Worm (Caenorhabditis elegans): ENCODE results near the gene Y82E9BL.6.
A peak's percentile ranks its signal among the peaks of the same experiment; 100 is the strongest.

Y82E9BL.6 gene

DNA sequence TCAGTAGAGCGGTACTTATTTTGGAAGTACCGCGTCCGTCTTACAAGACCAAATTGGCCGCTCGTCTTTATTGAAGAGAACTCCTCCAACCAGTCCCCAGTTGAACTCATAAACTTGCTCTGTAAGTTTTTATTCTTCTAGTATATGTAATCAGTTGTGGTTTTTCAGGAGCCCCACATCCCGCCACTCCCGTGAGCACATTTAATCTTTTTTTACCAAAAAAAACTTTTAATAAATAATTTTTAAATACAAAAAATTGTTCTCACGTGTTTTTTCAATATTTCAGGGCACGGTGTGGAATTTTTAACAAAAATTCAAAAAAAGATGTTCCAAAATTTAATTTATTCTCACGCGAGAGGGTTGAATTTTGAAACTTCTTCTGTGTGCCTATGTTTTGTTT is 21.1 kb downstream of the Y82E9BL.6 start, which contains the start of gene fbxa-14:
Gene fbxa-14 (minus strand): TSS at position 101 of the 400 bp plus-strand sequence.
- TF ChIP-seq sma-3 (GFP tag; optimal IDR thresholded peaks at IDR 0.05) = no peak
- no peak for TF ChIP-seq nhr-23 (tag; optimal IDR thresholded peaks at IDR 0.05)
- TF ChIP-seq snpc-4 (tag; optimal IDR thresholded peaks at IDR 0.05) = no peak
- TF ChIP-seq mdl-1 (tag; optimal IDR thresholded peaks at IDR 0.05) = no peak

DNA sequence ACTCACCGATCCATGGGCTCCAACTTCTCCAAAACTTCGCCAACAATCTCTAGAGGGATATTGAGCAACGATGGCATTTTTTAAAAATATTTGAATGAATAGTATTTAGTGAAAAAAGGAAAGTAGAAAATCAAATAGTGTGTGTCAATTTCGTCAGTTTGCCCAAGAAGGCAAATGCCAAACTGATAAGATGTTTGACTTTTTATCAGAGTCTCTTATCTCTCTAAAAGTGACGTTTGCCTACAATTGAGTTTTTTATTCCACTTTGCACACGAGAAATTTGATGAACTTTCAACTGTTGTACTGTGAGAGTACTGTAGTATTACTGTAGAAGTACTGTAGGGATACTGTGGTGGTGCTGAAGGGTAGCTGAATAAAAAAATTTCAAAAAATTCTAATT is 22.0 kb downstream of the Y82E9BL.6 start:
- TF ChIP-seq mab-5 (tag; optimal IDR thresholded peaks at IDR 0.05) (no peak), fos-1 (tag; optimal IDR thresholded peaks at IDR 0.05) (peak; percentile 89), sma-9 (GFP tag; optimal IDR thresholded peaks at IDR 0.05) (peak; percentile 42), sma-9 (tag; optimal IDR thresholded peaks at IDR 0.05) (no peak), crh-2 (tag; optimal IDR thresholded peaks at IDR 0.05) (peak; percentile 1)

DNA sequence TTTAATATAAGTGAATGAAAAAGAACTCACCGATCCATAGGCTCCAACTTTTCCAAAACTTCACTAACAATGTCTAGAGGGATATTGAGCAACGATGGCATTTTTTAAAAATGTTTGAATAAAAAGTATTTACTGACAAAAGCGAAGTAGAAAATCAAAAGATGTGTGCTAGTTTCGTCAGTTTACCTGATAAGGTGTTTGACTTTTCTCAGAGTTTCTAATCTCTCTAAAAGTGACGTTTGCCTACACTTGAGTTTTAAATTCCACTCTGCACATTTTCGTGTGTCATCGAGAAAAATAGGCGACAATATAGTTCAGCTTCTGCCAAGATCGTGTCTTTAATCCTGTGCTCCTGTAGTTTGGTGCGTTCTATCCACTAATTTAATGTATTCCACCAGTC is 24.0 kb downstream of the Y82E9BL.6 start, which contains the start of gene fbxa-15:
Gene fbxa-15 (minus strand): TSS at position 101 of the 400 bp plus-strand sequence.
- TF ChIP-seq unc-39 (tag; optimal IDR thresholded peaks at IDR 0.05) = no peak
- peak; percentile 23 for TF ChIP-seq fos-1 (tag; optimal IDR thresholded peaks at IDR 0.05)
- no peak for TF ChIP-seq C34F6.9 (tag; optimal IDR thresholded peaks at IDR 0.05)
- TF ChIP-seq mbf-1 (tag; optimal IDR thresholded peaks at IDR 0.05) = no peak
- TF ChIP-seq nhr-6 (tag; optimal IDR thresholded peaks at IDR 0.05) = no peak

DNA sequence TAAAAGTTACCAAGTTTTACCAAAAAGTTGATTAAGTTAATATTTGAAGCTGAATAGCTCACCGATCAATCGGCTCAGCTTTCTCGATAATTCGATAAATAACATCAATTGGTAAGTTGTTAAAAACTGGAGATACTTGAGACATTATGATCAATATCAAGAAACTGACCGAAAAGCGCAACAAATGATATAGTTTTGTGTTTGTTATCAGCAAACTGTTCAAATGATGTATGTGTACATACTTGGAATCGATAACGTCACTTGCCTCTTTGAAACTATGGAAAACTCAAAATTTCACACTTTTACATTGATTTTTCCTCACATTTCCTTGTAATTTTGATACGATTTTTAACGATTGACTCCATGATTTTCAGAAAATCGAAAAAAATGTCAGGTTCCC is 30.6 kb downstream of the Y82E9BL.6 start, which contains the start of the genes fbxa-80 and fbxa-19:
Gene fbxa-80 (minus strand): TSS at position 173 of the 400 bp plus-strand sequence.
Gene fbxa-19 (plus strand): TSS at position 364 of the 400 bp plus-strand sequence.
- TF ChIP-seq elt-3 (tag; optimal IDR thresholded peaks at IDR 0.05) = no peak
- no peak for TF ChIP-seq alr-1 (tag; optimal IDR thresholded peaks at IDR 0.05)
- no peak for TF ChIP-seq lin-39 (tag; optimal IDR thresholded peaks at IDR 0.05)
- TF ChIP-seq unc-39 (tag; optimal IDR thresholded peaks at IDR 0.05) = no peak
- TF ChIP-seq fos-1 (tag; optimal IDR thresholded peaks at IDR 0.05) = peak; percentile 78

DNA sequence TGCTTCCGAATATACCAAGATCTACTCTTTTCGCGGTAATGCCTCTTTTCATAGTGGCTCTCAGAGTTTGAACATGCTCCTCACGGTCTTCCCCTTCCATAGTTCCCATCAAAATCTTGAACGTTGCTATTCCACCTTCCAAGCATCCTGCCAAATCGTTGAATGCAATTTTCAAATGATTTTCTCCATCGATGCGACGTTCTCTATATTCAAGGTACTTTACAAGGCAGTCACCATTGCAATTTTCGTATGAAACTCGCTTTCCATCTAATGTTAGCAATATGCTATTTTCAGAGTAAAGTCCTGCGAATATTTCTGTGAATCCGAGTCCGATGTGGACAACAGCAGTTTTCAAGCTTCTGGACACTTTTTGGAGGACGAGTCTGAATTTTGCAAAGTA is 31.3 kb downstream of the Y82E9BL.6 start:
- TF ChIP-seq sma-9 (GFP tag; optimal IDR thresholded peaks at IDR 0.05) (no peak), sma-9 (tag; optimal IDR thresholded peaks at IDR 0.05) (no peak), zag-1 (tag; optimal IDR thresholded peaks at IDR 0.05) (no peak), gmeb-1 (tag; optimal IDR thresholded peaks at IDR 0.05) (no peak), nhr-6 (tag; optimal IDR thresholded peaks at IDR 0.05) (no peak), skn-1 (tag; optimal IDR thresholded peaks at IDR 0.05) (no peak), Y55F3AM.14 (GFP tag; optimal IDR thresholded peaks at IDR 0.05) (no peak), aly-2 (tag; optimal IDR thresholded peaks at IDR 0.05) (no peak), snpc-4 (tag; optimal IDR thresholded peaks at IDR 0.05) (no peak), lin-39 (tag; optimal IDR thresholded peaks at IDR 0.05) (no peak), blmp-1 (tag; optimal IDR thresholded peaks at IDR 0.05; ENCODE audit: insufficient read depth) (no peak), crh-2 (tag; optimal IDR thresholded peaks at IDR 0.05) (no peak), peb-1 (tag; optimal IDR thresholded peaks at IDR 0.05) (no peak), ZK546.5 (tag; optimal IDR thresholded peaks at IDR 0.05) (no peak), ama-1 (optimal IDR thresholded peaks at IDR 0.05) (no peak), ceh-82 (tag; optimal IDR thresholded peaks at IDR 0.05) (no peak), F13H6.1 (tag; optimal IDR thresholded peaks at IDR 0.05) (no peak), mdl-1 (tag; optimal IDR thresholded peaks at IDR 0.05) (no peak), mab-5 (tag; optimal IDR thresholded peaks at IDR 0.05) (no peak), ceh-16 (tag; optimal IDR thresholded peaks at IDR 0.05) (no peak), ztf-11 (tag; optimal IDR thresholded peaks at IDR 0.05) (no peak)

DNA sequence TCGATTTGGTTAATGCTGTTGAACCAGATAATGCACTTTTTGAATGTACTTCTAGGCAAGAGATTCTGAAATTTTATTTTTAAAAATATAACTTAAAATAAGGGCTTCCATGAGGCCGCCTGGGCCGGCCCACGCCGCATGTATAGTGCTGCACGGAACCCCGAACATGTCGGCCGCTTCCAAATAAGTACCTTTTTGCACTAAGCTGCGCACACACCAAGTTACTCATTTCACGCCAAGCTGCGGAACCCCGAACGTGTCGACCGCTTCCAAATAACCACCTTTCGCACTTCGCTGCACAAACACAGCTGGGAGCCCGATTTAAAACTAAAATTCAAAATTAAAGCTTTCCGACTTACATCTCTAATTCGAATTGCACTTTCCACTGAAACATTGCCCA is 34.2 kb downstream of the Y82E9BL.6 start:
- TF ChIP-seq fos-1 (tag; optimal IDR thresholded peaks at IDR 0.05) = no peak
- TF ChIP-seq ZK546.5 (tag; optimal IDR thresholded peaks at IDR 0.05) = no peak
- TF ChIP-seq lin-11 (tag; optimal IDR thresholded peaks at IDR 0.05) = no peak
- TF ChIP-seq Y55F3AM.14 (GFP tag; optimal IDR thresholded peaks at IDR 0.05) = no peak
- no peak for TF ChIP-seq sma-9 (GFP tag; optimal IDR thresholded peaks at IDR 0.05)
- no peak for TF ChIP-seq sma-9 (tag; optimal IDR thresholded peaks at IDR 0.05)
- no peak for TF ChIP-seq nhr-12 (tag; optimal IDR thresholded peaks at IDR 0.05)
- no peak for TF ChIP-seq snpc-4 (tag; optimal IDR thresholded peaks at IDR 0.05)
- no peak for TF ChIP-seq nhr-21 (tag; optimal IDR thresholded peaks at IDR 0.05)
- TF ChIP-seq ztf-1 (GFP tag; conservative IDR thresholded peaks at IDR 0.05) = no peak
- no peak for TF ChIP-seq ceh-16 (tag; optimal IDR thresholded peaks at IDR 0.05)
- TF ChIP-seq sem-4 (tag; optimal IDR thresholded peaks at IDR 0.05) = no peak
- no peak for TF ChIP-seq skn-1 (tag; optimal IDR thresholded peaks at IDR 0.05)
- no peak for TF ChIP-seq ztf-4 (tag; optimal IDR thresholded peaks at IDR 0.05)
- no peak for TF ChIP-seq nhr-6 (tag; optimal IDR thresholded peaks at IDR 0.05)
- no peak for TF ChIP-seq nhr-10 (tag; optimal IDR thresholded peaks at IDR 0.05)
- no peak for TF ChIP-seq mbf-1 (tag; optimal IDR thresholded peaks at IDR 0.05)
- no peak for TF ChIP-seq elt-3 (tag; optimal IDR thresholded peaks at IDR 0.05)
- no peak for TF ChIP-seq blmp-1 (tag; optimal IDR thresholded peaks at IDR 0.05; ENCODE audit: insufficient read depth)
